Fruit fly (Drosophila melanogaster): Measurements from ENCODE around the gene crp.

The crp gene

dm6 chr2L:16325515-16326257, 38.2 kb upstream of the crp start, which contains the start of gene cact (continued):
- peak; percentile 82 for TF ChIP-seq CG31224 (GFP tag; IDR thresholded peaks at IDR 0.05)
- TF ChIP-seq Fer1 (GFP tag; optimal IDR thresholded peaks at IDR 0.05): peak; percentile 93
- TF ChIP-seq CG15514 (GFP tag; optimal IDR thresholded peaks at IDR 0.05): peak; percentile 93
- peak; percentile 86 for TF ChIP-seq CG4328 (GFP tag; optimal IDR thresholded peaks at IDR 0.05)
- peak; percentile 89 for TF ChIP-seq E2f1 (GFP tag; IDR thresholded peaks at IDR 0.05)
- TF ChIP-seq Meics (GFP tag; optimal IDR thresholded peaks at IDR 0.05): peak; percentile 92
- TF ChIP-seq CG8924 (tag; optimal IDR thresholded peaks at IDR 0.05): peak; percentile 95
- peak; percentile 45; the same call in 1 of the 2 replicates for TF ChIP-seq cas (GFP tag; IDR thresholded peaks at IDR 0.05)
- no peak for TF ChIP-seq mld (GFP tag; IDR thresholded peaks at IDR 0.05; ENCODE audit: partially characterized antibody)
- peak; percentile 95 for TF ChIP-seq Ptx1 (GFP tag; IDR thresholded peaks at IDR 0.05)
- TF ChIP-seq seq (GFP tag; IDR thresholded peaks at IDR 0.05): peak; percentile 88
- TF ChIP-seq CG7987 (GFP tag; optimal IDR thresholded peaks at IDR 0.05): peak; percentile 62
- TF ChIP-seq sc (optimal IDR thresholded peaks at IDR 0.05): no peak
- TF ChIP-seq sc (GFP tag; optimal IDR thresholded peaks at IDR 0.05): peak; percentile 85
- peak; percentile 53; the same call in 1 of the 2 replicates for TF ChIP-seq gsb (GFP tag; IDR thresholded peaks at IDR 0.05)
- peak; percentile 61 for TF ChIP-seq CG10431 (GFP tag; optimal IDR thresholded peaks at IDR 0.05)
- TF ChIP-seq trem (tag; optimal IDR thresholded peaks at IDR 0.05): peak; percentile 94
- TF ChIP-seq CG12219 (GFP tag; optimal IDR thresholded peaks at IDR 0.05): peak; percentile 75
- peak; percentile 80 for TF ChIP-seq ro (GFP tag; IDR thresholded peaks at IDR 0.05)
- TF ChIP-seq CG16863 (GFP tag; optimal IDR thresholded peaks at IDR 0.05): peak; percentile 89
- TF ChIP-seq sd (tag; optimal IDR thresholded peaks at IDR 0.05): no peak
- TF ChIP-seq unpg (GFP tag; optimal IDR thresholded peaks at IDR 0.05): peak; percentile 95
- no peak for TF ChIP-seq bbx (GFP tag; IDR thresholded peaks at IDR 0.05; ENCODE audit: partially characterized antibody)
- TF ChIP-seq CG17802 (tag; optimal IDR thresholded peaks at IDR 0.05): peak; percentile 100
- no peak for TF ChIP-seq lov (optimal IDR thresholded peaks at IDR 0.05)
- peak; percentile 66; the same call in 2 of the 3 replicates for TF ChIP-seq lov (GFP tag; IDR thresholded peaks at IDR 0.05)
- peak; percentile 92 for TF ChIP-seq CG3847 (GFP tag; IDR thresholded peaks at IDR 0.05)
- TF ChIP-seq hth (optimal IDR thresholded peaks at IDR 0.05): no peak
- TF ChIP-seq Hr78 (GFP tag; optimal IDR thresholded peaks at IDR 0.05): peak in 1 of 2 experiments; percentile 59
- TF ChIP-seq CG8290 (GFP tag; optimal IDR thresholded peaks at IDR 0.05): peak; percentile 79
- peak; percentile 27 to 54 for TF ChIP-seq CG8290 (tag; optimal IDR thresholded peaks at IDR 0.05)
- peak; percentile 92 for TF ChIP-seq bcd (GFP tag; optimal IDR thresholded peaks at IDR 0.05)
- peak; percentile 77 for TF ChIP-seq btn (GFP tag; optimal IDR thresholded peaks at IDR 0.05)
- TF ChIP-seq Sry-δ (GFP tag; optimal IDR thresholded peaks at IDR 0.05): peak; percentile 80
- peak; percentile 93 for TF ChIP-seq CG8388 (GFP tag; optimal IDR thresholded peaks at IDR 0.05)
- TF ChIP-seq odd (GFP tag; optimal IDR thresholded peaks at IDR 0.05): peak; percentile 72
- peak; percentile 90 for TF ChIP-seq CG12942 (GFP tag; optimal IDR thresholded peaks at IDR 0.05)
- peak; percentile 79 for TF ChIP-seq Vsx1 (GFP tag; optimal IDR thresholded peaks at IDR 0.05)
- TF ChIP-seq CG4707 (GFP tag; optimal IDR thresholded peaks at IDR 0.05): no peak
- peak; percentile 96 for TF ChIP-seq CHES-1-like (GFP tag; optimal IDR thresholded peaks at IDR 0.05)
- TF ChIP-seq E2f2 (GFP tag; IDR thresholded peaks at IDR 0.05): peak; percentile 79
- peak; percentile 98 for TF ChIP-seq CG2120 (GFP tag; optimal IDR thresholded peaks at IDR 0.05)
- TF ChIP-seq CG9215 (GFP tag; IDR thresholded peaks at IDR 0.05): peak; percentile 85
- TF ChIP-seq Oaz (GFP tag; IDR thresholded peaks at IDR 0.05): peak; percentile 71
- TF ChIP-seq CG5953 (GFP tag; IDR thresholded peaks at IDR 0.05): peak; percentile 24; the same call in 1 of the 2 replicates
- TF ChIP-seq Taf1 (GFP tag; IDR thresholded peaks at IDR 0.05): peak; percentile 82
- peak; percentile 90 for TF ChIP-seq her (GFP tag; optimal IDR thresholded peaks at IDR 0.05)
- peak; percentile 84 for TF ChIP-seq Asciz (GFP tag; optimal IDR thresholded peaks at IDR 0.05)
- peak; percentile 88 for TF ChIP-seq stc (GFP tag; IDR thresholded peaks at IDR 0.05)
- peak; percentile 6 to 74 for TF ChIP-seq tll (GFP tag; optimal IDR thresholded peaks at IDR 0.05)

All from whole organism, embryonic.